Worm (Caenorhabditis elegans) whole organism, young adult: Measurements from ENCODE around the gene nifk-1.

Source experiments
- Y53G8AR.9 ChIP-seq: fragments of 200-800 bp; sonication (Bioruptor generic); conservative IDR thresholded peaks from 2 replicates; pipeline ENCODE4 v1.3.6; 2022; ENCODE audit warnings: missing genetic modification reagents, missing genetic modification characterization, missing compliant biosample characterization
- mcd-1 ChIP-seq: fragments of 200-800 bp; sonication (Bioruptor generic); IDR thresholded peaks from 2 replicates; pipeline ENCODE4 v1.3.6; 2022; ENCODE audit warnings: missing genetic modification reagents, missing genetic modification characterization, missing compliant biosample characterization

ce11 chrIII:4671949-4672348 is 21.2 kb downstream of the nifk-1 start, which contains the start of gene srg-13:
- TF ChIP-seq mcd-1 (no peak), Y53G8AR.9 (no peak)
